Worm (Caenorhabditis elegans) whole organism, L4/young adult: Measurements from ENCODE around the gene Y54F10AM.8.

ENCODE experiments used
- W03F9.2 ChIP-seq: fragments of 150-350 bp; optimal IDR thresholded peaks from 2 replicates; lab custom pipeline; 2014; ENCODE audit warnings: missing biosample characterization, missing genetic modification characterization
- him-1 ChIP-seq: sonication (generic microtip); optimal IDR thresholded peaks from 2 replicates; lab custom pipeline; 2016; ENCODE audit warnings: missing genotype, missing genetic modification reagents, missing genetic modification characterization, missing compliant biosample characterization

DNA sequence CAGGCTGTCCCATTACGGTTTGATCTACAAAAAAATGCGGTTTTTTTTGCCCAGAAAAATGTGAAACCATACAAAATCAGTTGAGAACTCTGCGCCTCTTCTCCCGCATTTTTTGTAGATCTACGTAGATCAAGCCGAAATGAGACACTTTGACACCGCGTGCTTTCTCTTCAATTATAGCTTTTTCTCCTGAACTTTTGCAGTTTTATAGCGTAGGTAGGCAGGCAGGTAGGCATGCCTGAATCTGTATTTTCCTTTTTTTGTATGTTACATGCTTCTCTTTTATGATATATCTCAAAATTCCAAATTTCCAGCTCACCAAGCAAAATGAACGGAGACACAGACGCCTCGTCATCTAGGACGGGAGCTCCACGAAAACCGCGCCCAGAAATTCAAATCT, 34.2 kb downstream of the Y54F10AM.8 start, which contains the start of gene smg-6:
- TF ChIP-seq W03F9.2 (tag; lab: Kevin White, UChicago) (no peak), him-1 (tag; lab: Kevin White, UChicago) (no peak)
